Worm (Caenorhabditis elegans) whole organism, L1 larva: ENCODE measurements around the gene R11G1.7.

ENCODE experiments used
- aha-1 ChIP-seq: fragments of 150-350 bp; optimal IDR thresholded peaks from 2 replicates; lab custom pipeline; 2014; ENCODE audit warnings: missing biosample characterization, missing genetic modification characterization
- aly-2 ChIP-seq: fragments of 150-350 bp; optimal IDR thresholded peaks from 2 replicates; lab custom pipeline; 2014; ENCODE audit warnings: missing biosample characterization, missing genetic modification characterization
- blmp-1 ChIP-seq: fragments of 150-350 bp; optimal IDR thresholded peaks from 2 replicates; lab custom pipeline; 2014; ENCODE audit warnings: missing biosample characterization, missing genetic modification characterization
- ceh-63 ChIP-seq: fragments of 200-800 bp; sonication (Bioruptor generic); optimal IDR thresholded peaks from 2 replicates; lab custom pipeline; 2018; ENCODE audit warnings: mild to moderate bottlenecking, missing genetic modification characterization, missing compliant biosample characterization
- ceh-88 ChIP-seq: fragments of 200-800 bp; sonication (Bioruptor generic); IDR thresholded peaks from 2 replicates; pipeline ENCODE4 v1.3.6; 2022; ENCODE audit warnings: missing genetic modification characterization, missing compliant biosample characterization
- ceh-90 ChIP-seq: sonication (generic microtip); optimal IDR thresholded peaks from 2 replicates; lab custom pipeline; 2016; ENCODE audit warnings: missing genetic modification characterization, missing compliant biosample characterization
- ces-1 ChIP-seq: fragments of 150-350 bp; optimal IDR thresholded peaks from 2 replicates; lab custom pipeline; 2014; ENCODE audit warnings: missing biosample characterization, missing genetic modification reagents, missing genetic modification characterization
- dpl-1 ChIP-seq, 3 experiments: fragments of 150-350 bp in 2 of 3; sonication (generic microtip) in 1 of 3; optimal IDR thresholded peaks; 2 replicates each; lab custom pipeline; 2014 to 2017; ENCODE audit warnings: missing biosample characterization in 3 of 3, missing genetic modification characterization in 3 of 3, missing genetic modification reagents in 3 of 3
- dsc-1 ChIP-seq: sonication (generic microtip); optimal IDR thresholded peaks from 2 replicates; lab custom pipeline; 2016; ENCODE audit warnings: mild to moderate bottlenecking, missing genetic modification characterization, missing compliant biosample characterization
- efl-3 ChIP-seq: fragments of 200-800 bp; sonication (Bioruptor generic); optimal IDR thresholded peaks from 2 replicates; lab custom pipeline; 2018; ENCODE audit warnings: mild to moderate bottlenecking, missing genetic modification characterization, missing compliant biosample characterization
- egl-13 ChIP-seq: sonication (generic microtip); optimal IDR thresholded peaks from 2 replicates; lab custom pipeline; 2016; ENCODE audit warnings: missing genotype, missing genetic modification reagents, missing genetic modification characterization, missing compliant biosample characterization
- egl-27 ChIP-seq, 2 experiments: fragments of 150-350 bp in 1 of 2; sonication (generic microtip); optimal IDR thresholded peaks; 3 replicates each; lab custom pipeline; 2017 to 2018; ENCODE audit warnings: missing biosample characterization in 2 of 2, missing genetic modification characterization in 2 of 2, missing genetic modification reagents in 2 of 2
- elt-2 ChIP-seq: sonication (generic microtip); optimal IDR thresholded peaks from 2 replicates; lab custom pipeline; 2016; ENCODE audit warnings: missing genetic modification characterization, mild to moderate bottlenecking, inconsistent platforms, missing compliant biosample characterization, missing genetic modification reagents
- elt-3 ChIP-seq, 6 experiments: fragments of 150-350 bp in 1 of 6; sonication (generic microtip); optimal IDR thresholded peaks; 2 replicates each; lab custom pipeline; 2017 to 2018; ENCODE audit warnings: missing biosample characterization in 6 of 6, missing genetic modification characterization in 6 of 6, inconsistent platforms in 1 of 6
- ets-5 ChIP-seq: fragments of 200-800 bp; sonication (Bioruptor generic); IDR thresholded peaks from 2 replicates; pipeline ENCODE4 v1.3.6; 2022; ENCODE audit warnings: missing genetic modification characterization, missing compliant biosample characterization
- fkh-10 ChIP-seq: sonication (generic microtip); optimal IDR thresholded peaks from 2 replicates; lab custom pipeline; 2017; ENCODE audit warnings: missing biosample characterization, missing genetic modification reagents, missing genetic modification characterization
- fkh-4 ChIP-seq: sonication (generic microtip); optimal IDR thresholded peaks from 2 replicates; lab custom pipeline; 2016; ENCODE audit warnings: missing compliant biosample characterization, missing genetic modification characterization, borderline replicate concordance
- fos-1 ChIP-seq: fragments of 150-350 bp; optimal IDR thresholded peaks from 2 replicates; lab custom pipeline; 2014; ENCODE audit warnings: missing biosample characterization, missing genetic modification characterization
- grh-1 ChIP-seq: fragments of 200-800 bp; sonication (Bioruptor generic); IDR thresholded peaks from 2 replicates; pipeline ENCODE4 v1.3.6; 2022; ENCODE audit warnings: missing genetic modification reagents, missing genetic modification characterization, missing compliant biosample characterization
- hlh-17 ChIP-seq: fragments of 200-800 bp; sonication (Bioruptor generic); optimal IDR thresholded peaks from 2 replicates; lab custom pipeline; 2018; ENCODE audit warnings: missing genetic modification characterization, mild to moderate bottlenecking, missing compliant biosample characterization, moderate library complexity, borderline replicate concordance
- hlh-4 ChIP-seq: sonication (generic microtip); optimal IDR thresholded peaks from 2 replicates; lab custom pipeline; 2016; ENCODE audit warnings: mild to moderate bottlenecking, missing genetic modification characterization, missing compliant biosample characterization
- hpl-2 ChIP-seq: fragments of 150-350 bp; optimal IDR thresholded peaks from 2 replicates; lab custom pipeline; 2014; ENCODE audit warnings: missing biosample characterization, missing genetic modification reagents, missing genetic modification characterization
- irx-1 ChIP-seq: sonication (generic microtip); optimal IDR thresholded peaks from 2 replicates; lab custom pipeline; 2016; ENCODE audit warnings: missing genetic modification characterization, missing compliant biosample characterization
- isw-1 ChIP-seq: fragments of 200-800 bp; sonication (Bioruptor generic); IDR thresholded peaks from 2 replicates; pipeline ENCODE4 v1.3.6; 2022; ENCODE audit warnings: missing genetic modification characterization, missing compliant biosample characterization
- lin-14 ChIP-seq: fragments of 200-800 bp; sonication (Bioruptor generic); optimal IDR thresholded peaks from 2 replicates; lab custom pipeline; 2018; ENCODE audit warnings: mild to moderate bottlenecking, missing genetic modification characterization, moderate library complexity, missing compliant biosample characterization
- lin-39 ChIP-seq: fragments of 150-350 bp; optimal IDR thresholded peaks from 2 replicates; lab custom pipeline; 2014; ENCODE audit warnings: missing biosample characterization, missing genetic modification reagents, missing genetic modification characterization
- lsy-2 ChIP-seq, 2 experiments: fragments of 150-350 bp; optimal IDR thresholded peaks; 2 replicates each; lab custom pipeline; 2014; ENCODE audit warnings: missing biosample characterization in 2 of 2, missing genetic modification characterization in 2 of 2
- mab-9 ChIP-seq: fragments of 200-800 bp; sonication (Bioruptor generic); IDR thresholded peaks from 2 replicates; pipeline ENCODE4 v1.3.6; 2022; ENCODE audit warnings: missing genetic modification reagents, missing genetic modification characterization, missing compliant biosample characterization
- mef-2 ChIP-seq: fragments of 150-350 bp; optimal IDR thresholded peaks from 2 replicates; lab custom pipeline; 2014; ENCODE audit warnings: missing biosample characterization, missing genetic modification characterization
- mep-1 ChIP-seq: fragments of 150-350 bp; optimal IDR thresholded peaks from 2 replicates; lab custom pipeline; 2014; ENCODE audit warnings: missing biosample characterization, missing genetic modification characterization
- nhr-19 ChIP-seq: fragments of 200-800 bp; sonication (Bioruptor generic); conservative IDR thresholded peaks from 2 replicates; pipeline ENCODE4 v1.3.6; 2022; ENCODE audit warnings: missing genetic modification characterization, missing compliant biosample characterization
- nhr-20 ChIP-seq: sonication (generic microtip); optimal IDR thresholded peaks from 2 replicates; lab custom pipeline; 2016; ENCODE audit warnings: mild to moderate bottlenecking, missing genetic modification characterization, missing compliant biosample characterization
- nhr-76 ChIP-seq: sonication (generic microtip); optimal IDR thresholded peaks from 2 replicates; lab custom pipeline; 2017; ENCODE audit warnings: missing biosample characterization, missing genetic modification characterization
- nhr-84 ChIP-seq: sonication (generic microtip); optimal IDR thresholded peaks from 2 replicates; lab custom pipeline; 2017; ENCODE audit warnings: missing biosample characterization, missing genetic modification characterization
- nhr-85 ChIP-seq: sonication (generic microtip); peaks from one replicate; lab custom pipeline; 2016; ENCODE audit warnings: missing genetic modification characterization, inconsistent platforms, missing compliant biosample characterization
- nhr-90 ChIP-seq: sonication (generic microtip); optimal IDR thresholded peaks from 2 replicates; lab custom pipeline; 2016; ENCODE audit warnings: mild to moderate bottlenecking, missing genetic modification characterization, missing compliant biosample characterization; ENCODE audit not compliant: poor library complexity
- pag-3 ChIP-seq: sonication (generic microtip); optimal IDR thresholded peaks from 2 replicates; lab custom pipeline; 2017; ENCODE audit warnings: missing genetic modification characterization, mild to moderate bottlenecking, missing compliant biosample characterization, antibody characterized with exemption, borderline replicate concordance; ENCODE audit not compliant: insufficient read depth
- pqm-1 ChIP-seq: sonication (generic microtip); optimal IDR thresholded peaks from 3 replicates; lab custom pipeline; 2017; ENCODE audit warnings: missing biosample characterization, missing genetic modification characterization
- rnt-1 ChIP-seq: sonication (generic microtip); optimal IDR thresholded peaks from 2 replicates; lab custom pipeline; 2016; ENCODE audit warnings: mild to moderate bottlenecking, missing genetic modification characterization, moderate library complexity, missing compliant biosample characterization
- skn-1 ChIP-seq: fragments of 150-350 bp; optimal IDR thresholded peaks from 2 replicates; lab custom pipeline; 2014; ENCODE audit warnings: missing biosample characterization, missing genetic modification characterization
- sptf-1 ChIP-seq: fragments of 150-350 bp; optimal IDR thresholded peaks from 2 replicates; lab custom pipeline; 2014; ENCODE audit warnings: missing biosample characterization, missing genetic modification characterization
- unc-130 ChIP-seq: fragments of 150-350 bp; optimal IDR thresholded peaks from 2 replicates; lab custom pipeline; 2017; ENCODE audit warnings: missing biosample characterization, missing genetic modification characterization, inconsistent platforms
- unc-62 ChIP-seq: fragments of 150-350 bp; optimal IDR thresholded peaks from 2 replicates; lab custom pipeline; 2014; ENCODE audit warnings: missing biosample characterization, missing genetic modification reagents, missing genetic modification characterization
- unc-86 ChIP-seq: sonication (generic microtip); optimal IDR thresholded peaks from 2 replicates; lab custom pipeline; 2016; ENCODE audit warnings: missing genetic modification characterization, missing compliant biosample characterization
- xbp-1 ChIP-seq: sonication (generic microtip); optimal IDR thresholded peaks from 2 replicates; lab custom pipeline; 2016; ENCODE audit warnings: missing genetic modification characterization, missing compliant biosample characterization
- zag-1 ChIP-seq: fragments of 150-350 bp; optimal IDR thresholded peaks from 2 replicates; lab custom pipeline; 2014; ENCODE audit warnings: missing biosample characterization, missing genetic modification characterization
- zip-4 ChIP-seq: fragments of 200-800 bp; sonication (Bioruptor generic); optimal IDR thresholded peaks from 2 replicates; lab custom pipeline; 2018; ENCODE audit warnings: mild to moderate bottlenecking, missing genetic modification characterization, moderate library complexity, missing compliant biosample characterization
- ztf-4 ChIP-seq: fragments of 150-350 bp; optimal IDR thresholded peaks from 2 replicates; lab custom pipeline; 2014; ENCODE audit warnings: missing biosample characterization, missing genetic modification characterization

The R11G1.7 gene

ce11 chrX:3697623-3698022 is 41.6 kb downstream of the R11G1.7 start (continued):
- TF ChIP-seq skn-1 (peak; percentile 50), egl-27 (tag; optimal IDR thresholded peaks at IDR 0.05; lab: Kevin White, UChicago) (no peak), ceh-63 (no peak), lsy-2 (tag; optimal IDR thresholded peaks at IDR 0.05; lab: Kevin White, UChicago) (peak; percentile 55 to 60), rnt-1 (tag; lab: Kevin White, UChicago) (peak; percentile 69), aly-2 (tag; lab: Kevin White, UChicago) (peak; percentile 26), irx-1 (peak; percentile 77), ceh-90 (tag; lab: Kevin White, UChicago) (no peak), zip-4 (GFP tag; lab: Kevin White, UChicago) (peak; percentile 35), ets-5 (no peak), hlh-17 (GFP tag; lab: Kevin White, UChicago) (no peak), unc-62 (GFP tag; lab: Kevin White, UChicago) (no peak), egl-13 (tag; lab: Kevin White, UChicago) (peak; percentile 69), pag-3 (tag; lab: Kevin White, UChicago) (no peak), pqm-1 (tag; lab: Kevin White, UChicago) (no peak), sptf-1 (tag; lab: Kevin White, UChicago) (no peak), hlh-4 (no peak), mep-1 (tag; lab: Kevin White, UChicago) (peak; percentile 58), nhr-85 (tag; lab: Kevin White, UChicago) (peak; percentile 62), lin-39 (tag; lab: Kevin White, UChicago) (peak; percentile 9), elt-3 (tag; optimal IDR thresholded peaks at IDR 0.05; lab: Kevin White, UChicago) (peak in 2 of 6 experiments; percentile 19 to 36), isw-1 (GFP tag; lab: Robert Waterston, UW) (no peak), nhr-90 (tag; lab: Kevin White, UChicago) (peak; percentile 77), blmp-1 (tag; lab: Kevin White, UChicago) (peak; percentile 12), xbp-1 (tag; lab: Kevin White, UChicago) (peak; percentile 68), ces-1 (GFP tag; lab: Kevin White, UChicago) (no peak), nhr-20 (tag; lab: Kevin White, UChicago) (peak; percentile 73), efl-3 (GFP tag; lab: Kevin White, UChicago) (no peak), mef-2 (no peak), nhr-19 (GFP tag; lab: Robert Waterston, UW) (peak; percentile 79), fkh-10 (GFP tag; lab: Kevin White, UChicago) (peak; percentile 51), unc-86 (tag; lab: Kevin White, UChicago) (peak; percentile 56), nhr-76 (tag; lab: Kevin White, UChicago) (no peak), unc-130 (tag; lab: Kevin White, UChicago) (no peak), fos-1 (tag; lab: Kevin White, UChicago) (peak; percentile 11), hpl-2 (GFP tag; lab: Kevin White, UChicago) (no peak), ztf-4 (tag; lab: Kevin White, UChicago) (no peak), zag-1 (tag; lab: Kevin White, UChicago) (no peak)

ce11 chrX:3701861-3702260 is 45.8 kb downstream of the R11G1.7 start:
- TF ChIP-seq lin-14 (GFP tag; lab: Kevin White, UChicago) = no peak
- no peak for TF ChIP-seq grh-1 (GFP tag; lab: Robert Waterston, UW)
- no peak for TF ChIP-seq dpl-1 (GFP tag; optimal IDR thresholded peaks at IDR 0.05; lab: Kevin White, UChicago)
- no peak for TF ChIP-seq ceh-88 (GFP tag; lab: Robert Waterston, UW)
- TF ChIP-seq elt-2 (tag; lab: Kevin White, UChicago) = no peak
- TF ChIP-seq aha-1 (tag; lab: Kevin White, UChicago) = no peak
- no peak for TF ChIP-seq mab-9
- no peak for TF ChIP-seq unc-130 (tag; lab: Kevin White, UChicago)
- no peak for TF ChIP-seq fos-1 (tag; lab: Kevin White, UChicago)
- TF ChIP-seq ets-5 = no peak
- no peak for TF ChIP-seq dsc-1
- TF ChIP-seq pag-3 (tag; lab: Kevin White, UChicago) = no peak
- TF ChIP-seq fkh-4 (tag; lab: Kevin White, UChicago) = no peak
- no peak for TF ChIP-seq nhr-84 (tag; lab: Kevin White, UChicago)
- TF ChIP-seq, all 84 proteins: peak for 0
